Fruit fly (Drosophila melanogaster) whole organism, pupa: ENCODE measurements around the gene CG7214.

Source experiments
- CG12605 ChIP-seq: fragments of 200-800 bp; sonication (Bioruptor generic); IDR thresholded peaks from 2 replicates; pipeline ENCODE4 v1.3.6; 2022; ENCODE audit warnings: missing biosample characterization, missing genetic modification characterization
- CG13204 ChIP-seq: fragments of 200-800 bp; sonication (Bioruptor generic); optimal IDR thresholded peaks from 2 replicates; lab custom pipeline; 2018; ENCODE audit warnings: missing biosample characterization, mild to moderate bottlenecking, missing genetic modification characterization, moderate library complexity
- CG32121 ChIP-seq: fragments of 200-800 bp; sonication (Bioruptor generic); IDR thresholded peaks from 2 replicates; pipeline ENCODE4 v1.3.6; 2022; ENCODE audit warnings: missing biosample characterization, missing genetic modification characterization
- CG8301 ChIP-seq: fragments of 200-800 bp; sonication (Bioruptor generic); optimal IDR thresholded peaks from 2 replicates; lab custom pipeline; 2018; ENCODE audit warnings: missing biosample characterization, mild to moderate bottlenecking, missing genetic modification characterization
- EcR ChIP-seq: fragments of 200-800 bp; sonication (Bioruptor generic); optimal IDR thresholded peaks from 3 replicates; lab custom pipeline; 2019; ENCODE audit warnings: missing biosample characterization, missing genetic modification characterization, mild to moderate bottlenecking, moderate library complexity, missing genetic modification reagents
- Pif1A ChIP-seq: fragments of 200-800 bp; sonication (Bioruptor generic); optimal IDR thresholded peaks from 3 replicates; lab custom pipeline; 2016; ENCODE audit warnings: missing biosample characterization, missing genetic modification characterization

dm6 chr2L:7703534-7703933, 41.1 kb downstream of the CG7214 start:
- TF ChIP-seq EcR (GFP tag; lab: Kevin White, UChicago): no peak
- peak; percentile 20; the same call in 1 of the 2 replicates for TF ChIP-seq CG12605 (GFP tag; lab: Robert Waterston, UW)
- peak; percentile 21 for TF ChIP-seq CG13204
- TF ChIP-seq CG8301 (tag; lab: Kevin White, UChicago): peak; percentile 57
- TF ChIP-seq Pif1A (GFP tag; lab: Kevin White, UChicago): peak; percentile 79
- no peak for TF ChIP-seq CG32121
